Fruit fly (Drosophila melanogaster): ENCODE measurements around the gene fwe.

DNA sequence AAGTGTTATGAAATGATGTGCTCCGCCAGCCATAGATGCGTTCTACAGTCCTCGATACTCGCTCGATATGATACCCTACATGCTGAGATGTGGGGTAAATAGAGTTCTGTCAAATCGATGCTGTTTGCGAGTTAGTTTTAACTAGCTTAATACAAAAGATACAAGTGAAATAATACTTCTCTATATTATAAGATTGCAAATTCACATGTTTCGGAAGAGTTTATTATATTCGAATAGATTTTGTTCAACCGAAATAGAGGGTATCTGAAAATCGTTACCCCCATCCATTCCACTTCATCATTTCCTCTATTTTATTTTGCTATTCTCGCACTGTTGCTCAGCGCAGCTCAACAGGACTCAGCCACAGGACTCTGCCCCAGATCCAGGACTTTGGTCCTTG is 21.9 kb downstream of the fwe start:
- TF ChIP-seq Hr78 (GFP tag; optimal IDR thresholded peaks at IDR 0.05) (no peak), Myc (optimal IDR thresholded peaks at IDR 0.05) (no peak), lola (GFP tag; optimal IDR thresholded peaks at IDR 0.05) (no peak), pan (optimal IDR thresholded peaks at IDR 0.05) (no peak), GATAd (GFP tag; optimal IDR thresholded peaks at IDR 0.05) (no peak), N (GFP tag; optimal IDR thresholded peaks at IDR 0.05) (no peak), Dfd (GFP tag; optimal IDR thresholded peaks at IDR 0.05) (no peak), CG32264 (GFP tag; optimal IDR thresholded peaks at IDR 0.05) (no peak), usp (GFP tag; optimal IDR thresholded peaks at IDR 0.05) (no peak), sage (GFP tag; optimal IDR thresholded peaks at IDR 0.05) (no peak), br (GFP tag; optimal IDR thresholded peaks at IDR 0.05) (no peak), Hr83 (GFP tag; optimal IDR thresholded peaks at IDR 0.05; ENCODE audit: poor library complexity, severe bottlenecking) (no peak), jim (GFP tag; optimal IDR thresholded peaks at IDR 0.05) (no peak)

Measured in whole organism, wandering third instar larva.